Worm (Caenorhabditis elegans): ENCODE measurements around the gene T12D8.9.

DNA sequence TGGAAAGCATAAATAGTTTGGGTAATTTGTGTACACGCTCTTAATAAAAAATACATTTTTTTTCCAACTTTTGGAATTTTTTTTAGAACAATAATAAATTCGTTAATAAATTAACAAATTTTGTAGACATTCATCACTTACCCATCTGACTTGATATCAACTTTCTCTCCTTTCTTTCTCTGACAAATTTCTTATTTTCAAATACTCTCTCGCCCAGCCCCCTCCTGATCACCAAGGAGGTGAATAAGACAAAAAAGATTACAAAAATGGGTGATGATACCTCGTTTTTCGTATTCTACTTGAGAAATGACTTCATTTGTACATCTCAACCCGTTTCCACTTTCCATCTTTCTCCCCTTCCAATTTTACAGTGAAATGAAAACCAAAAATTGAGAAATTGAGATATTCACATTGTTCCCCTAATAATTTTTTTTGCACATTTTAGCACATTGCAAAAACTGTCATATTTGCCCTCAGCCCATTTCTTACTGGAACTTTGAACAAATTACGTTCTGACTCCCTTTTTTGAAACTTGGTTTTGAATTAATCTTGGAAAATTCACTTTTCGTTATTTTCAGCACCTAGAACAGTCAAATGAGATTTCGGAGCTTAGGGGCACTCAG, 41.2 kb upstream of the T12D8.9 start, which contains the start of gene osm-7:
- TF ChIP-seq ets-4 (tag; optimal IDR thresholded peaks at IDR 0.05), result no peak
- no peak for TF ChIP-seq fax-1 (tag; optimal IDR thresholded peaks at IDR 0.05)
- no peak for TF ChIP-seq T23F11.4 (GFP tag; optimal IDR thresholded peaks at IDR 0.05)
- TF ChIP-seq hlh-6 (tag; optimal IDR thresholded peaks at IDR 0.05), result no peak
- no peak for TF ChIP-seq eyg-1 (tag; optimal IDR thresholded peaks at IDR 0.05)
- no peak for TF ChIP-seq hlh-30 (tag; optimal IDR thresholded peaks at IDR 0.05; ENCODE audit: insufficient read depth)
- TF ChIP-seq ahr-1 (tag; optimal IDR thresholded peaks at IDR 0.05), result no peak

Data from whole organism, late embryonic.